Fruit fly (Drosophila melanogaster) whole organism, prepupa: ENCODE measurements around the gene CG14411.

Experiments
- Blimp-1 ChIP-seq: fragments of 200-800 bp; sonication (Bioruptor generic); optimal IDR thresholded peaks from 3 replicates; lab custom pipeline; 2017; ENCODE audit warnings: missing biosample characterization, missing genetic modification characterization, mild to moderate bottlenecking, moderate library complexity, missing genetic modification reagents
- CG11294 ChIP-seq: fragments of 200-800 bp; sonication (Bioruptor generic); IDR thresholded peaks from 2 replicates; pipeline ENCODE4 v1.3.6; 2022; ENCODE audit warnings: missing biosample characterization, missing genetic modification characterization
- CG11902 ChIP-seq: fragments of 200-800 bp; sonication (Bioruptor generic); optimal IDR thresholded peaks from 3 replicates; lab custom pipeline; 2016; ENCODE audit warnings: missing biosample characterization, missing genetic modification characterization
- CG15336 ChIP-seq: fragments of 200-800 bp; sonication (Bioruptor generic); IDR thresholded peaks from 2 replicates; pipeline ENCODE4 v1.3.6; 2022; ENCODE audit warnings: missing biosample characterization, missing genetic modification characterization
- CG1621 ChIP-seq: fragments of 200-800 bp; sonication (Bioruptor generic); optimal IDR thresholded peaks from 3 replicates; lab custom pipeline; 2018; ENCODE audit warnings: missing biosample characterization, mild to moderate bottlenecking, missing genetic modification characterization
- CG16779 ChIP-seq: fragments of 200-800 bp; sonication (Bioruptor generic); optimal IDR thresholded peaks from 3 replicates; lab custom pipeline; 2017; ENCODE audit warnings: missing biosample characterization, mild to moderate bottlenecking, missing genetic modification characterization
- CG31627 ChIP-seq: fragments of 200-800 bp; sonication (Bioruptor generic); optimal IDR thresholded peaks from 3 replicates; lab custom pipeline; 2016; ENCODE audit warnings: missing biosample characterization, missing genetic modification characterization
- CG32006 ChIP-seq: fragments of 200-800 bp; sonication (Bioruptor generic); optimal IDR thresholded peaks from 3 replicates; lab custom pipeline; 2017; ENCODE audit warnings: missing biosample characterization, mild to moderate bottlenecking, missing genetic modification characterization
- CG34406 ChIP-seq: fragments of 200-800 bp; sonication (Bioruptor generic); optimal IDR thresholded peaks from 3 replicates; lab custom pipeline; 2016; ENCODE audit warnings: missing biosample characterization, missing genetic modification characterization
- CG3919 ChIP-seq: fragments of 200-800 bp; sonication (Bioruptor generic); optimal IDR thresholded peaks from 3 replicates; lab custom pipeline; 2016; ENCODE audit warnings: missing biosample characterization, missing genetic modification characterization
- CG4318 ChIP-seq: fragments of 200-800 bp; sonication (Bioruptor generic); optimal IDR thresholded peaks from 3 replicates; lab custom pipeline; 2017; ENCODE audit warnings: missing biosample characterization, mild to moderate bottlenecking, missing genetic modification characterization
- CG6163 ChIP-seq: fragments of 200-800 bp; sonication (Bioruptor generic); IDR thresholded peaks from 3 replicates; pipeline ENCODE4 v1.3.6; 2022; ENCODE audit warnings: missing biosample characterization, missing genetic modification characterization
- CG6276 ChIP-seq: fragments of 200-800 bp; sonication (Bioruptor generic); optimal IDR thresholded peaks from 2 replicates; lab custom pipeline; 2017; ENCODE audit warnings: missing biosample characterization, mild to moderate bottlenecking, missing genetic modification characterization
- CG6792 ChIP-seq: fragments of 200-800 bp; sonication (Bioruptor generic); optimal IDR thresholded peaks from 3 replicates; lab custom pipeline; 2016; ENCODE audit warnings: missing biosample characterization, missing genetic modification characterization
- CG6808 ChIP-seq: fragments of 200-800 bp; sonication (Bioruptor generic); optimal IDR thresholded peaks from 3 replicates; lab custom pipeline; 2017; ENCODE audit warnings: missing biosample characterization, missing genetic modification characterization, mild to moderate bottlenecking, moderate library complexity, missing genetic modification reagents
- CG6854 ChIP-seq: fragments of 200-800 bp; sonication (Bioruptor generic); optimal IDR thresholded peaks from 2 replicates; lab custom pipeline; 2017; ENCODE audit warnings: missing biosample characterization, mild to moderate bottlenecking, missing genetic modification characterization
- CG7368 ChIP-seq: fragments of 200-800 bp; sonication (Bioruptor generic); optimal IDR thresholded peaks from 3 replicates; lab custom pipeline; 2016; ENCODE audit warnings: missing biosample characterization, missing genetic modification characterization
- CG8319 ChIP-seq: fragments of 200-800 bp; sonication (Bioruptor generic); optimal IDR thresholded peaks from 3 replicates; lab custom pipeline; 2016; ENCODE audit warnings: missing biosample characterization, missing genetic modification characterization
- CG8632 ChIP-seq: fragments of 200-800 bp; sonication (Bioruptor generic); optimal IDR thresholded peaks from 3 replicates; lab custom pipeline; 2016; ENCODE audit warnings: missing biosample characterization, missing genetic modification characterization
- Eip78C ChIP-seq: fragments of 200-800 bp; sonication (Bioruptor generic); peaks from one replicate; lab custom pipeline; 2016; ENCODE audit warnings: missing biosample characterization, missing genetic modification characterization
- Eip93F ChIP-seq: fragments of 200-800 bp; sonication (Bioruptor generic); optimal IDR thresholded peaks from 2 replicates; lab custom pipeline; 2016; ENCODE audit warnings: missing biosample characterization, mild to moderate bottlenecking, missing genetic modification characterization
- Ets21C ChIP-seq: fragments of 200-800 bp; sonication (Bioruptor generic); optimal IDR thresholded peaks from 3 replicates; lab custom pipeline; 2016; ENCODE audit warnings: missing biosample characterization, missing genetic modification characterization
- Ets96B ChIP-seq: fragments of 200-800 bp; optimal IDR thresholded peaks from 2 replicates; lab custom pipeline; 2019; ENCODE audit warnings: missing biosample characterization, mild to moderate bottlenecking, missing genetic modification characterization, moderate library complexity
- Gug ChIP-seq: fragments of 200-800 bp; sonication (Bioruptor generic); IDR thresholded peaks from 2 replicates; pipeline ENCODE4 v1.3.6; 2022; ENCODE audit warnings: missing biosample characterization, missing genetic modification characterization
- Hr38 ChIP-seq: sonication (Bioruptor generic); optimal IDR thresholded peaks from 2 replicates; lab custom pipeline; 2016; ENCODE audit warnings: missing biosample characterization, missing genetic modification characterization
- Hr39 ChIP-seq: fragments of 200-800 bp; sonication (Bioruptor generic); optimal IDR thresholded peaks from 2 replicates; lab custom pipeline; 2016; ENCODE audit warnings: missing biosample characterization, missing genetic modification characterization
- Hr4 ChIP-seq: fragments of 200-800 bp; sonication (Bioruptor generic); optimal IDR thresholded peaks from 3 replicates; lab custom pipeline; 2016; ENCODE audit warnings: missing biosample characterization, missing genetic modification characterization
- Lpt ChIP-seq: fragments of 200-800 bp; sonication (Bioruptor generic); optimal IDR thresholded peaks from 3 replicates; lab custom pipeline; 2016; ENCODE audit warnings: missing biosample characterization, missing genetic modification characterization
- Met ChIP-seq: fragments of 200-800 bp; sonication (Bioruptor generic); optimal IDR thresholded peaks from 3 replicates; lab custom pipeline; 2016; ENCODE audit warnings: missing biosample characterization, missing genetic modification characterization
- Smox ChIP-seq: fragments of 200-800 bp; sonication (Bioruptor generic); optimal IDR thresholded peaks from 3 replicates; lab custom pipeline; 2016; ENCODE audit warnings: missing biosample characterization, missing genetic modification characterization
- Sox102F ChIP-seq: fragments of 200-800 bp; sonication (Bioruptor generic); optimal IDR thresholded peaks from 2 replicates; lab custom pipeline; 2016; ENCODE audit warnings: missing biosample characterization, mild to moderate bottlenecking, missing genetic modification characterization
- Sox15 ChIP-seq: fragments of 200-800 bp; sonication (Bioruptor generic); optimal IDR thresholded peaks from 3 replicates; lab custom pipeline; 2016; ENCODE audit warnings: missing biosample characterization, missing genetic modification characterization
- achi ChIP-seq: fragments of 200-800 bp; sonication (Bioruptor generic); optimal IDR thresholded peaks from 3 replicates; lab custom pipeline; 2016; ENCODE audit warnings: missing biosample characterization, missing genetic modification characterization
- acj6 ChIP-seq: fragments of 200-800 bp; sonication (Bioruptor generic); optimal IDR thresholded peaks from 3 replicates; lab custom pipeline; 2016; ENCODE audit warnings: missing biosample characterization, missing genetic modification characterization
- cyc ChIP-seq: fragments of 200-800 bp; sonication (Bioruptor generic); optimal IDR thresholded peaks from 3 replicates; lab custom pipeline; 2016; ENCODE audit warnings: missing biosample characterization, missing genetic modification characterization
- dac ChIP-seq: fragments of 200-800 bp; sonication (Bioruptor generic); optimal IDR thresholded peaks from 2 replicates; lab custom pipeline; 2017; ENCODE audit warnings: missing biosample characterization, mild to moderate bottlenecking, missing genetic modification characterization
- dsx ChIP-seq: fragments of 200-800 bp; optimal IDR thresholded peaks from 3 replicates; lab custom pipeline; 2019; ENCODE audit warnings: missing biosample characterization, mild to moderate bottlenecking, missing genetic modification characterization, moderate library complexity; ENCODE audit not compliant: poor library complexity, severe bottlenecking
- eg ChIP-seq: fragments of 200-800 bp; sonication (Bioruptor generic); IDR thresholded peaks from 3 replicates; pipeline ENCODE4 v1.3.6; 2022; ENCODE audit warnings: missing biosample characterization, missing genetic modification characterization
- esn ChIP-seq: fragments of 200-800 bp; sonication (Bioruptor generic); optimal IDR thresholded peaks from 2 replicates; lab custom pipeline; 2016; ENCODE audit warnings: missing biosample characterization, mild to moderate bottlenecking, missing genetic modification characterization, moderate library complexity
- fd59A ChIP-seq: fragments of 200-800 bp; sonication (Bioruptor generic); optimal IDR thresholded peaks from 2 replicates; lab custom pipeline; 2017; ENCODE audit warnings: missing biosample characterization, mild to moderate bottlenecking, missing genetic modification characterization, missing genetic modification reagents
- fkh ChIP-seq: fragments of 200-800 bp; sonication (Bioruptor generic); optimal IDR thresholded peaks from 3 replicates; lab custom pipeline; 2017; ENCODE audit warnings: missing biosample characterization, mild to moderate bottlenecking, missing genetic modification characterization, moderate library complexity
- net ChIP-seq: fragments of 200-800 bp; sonication (Bioruptor generic); optimal IDR thresholded peaks from 3 replicates; lab custom pipeline; 2016; ENCODE audit warnings: missing biosample characterization, missing genetic modification characterization
- pdm3 ChIP-seq: fragments of 200-800 bp; sonication (Bioruptor generic); optimal IDR thresholded peaks from 3 replicates; lab custom pipeline; 2016; ENCODE audit warnings: missing biosample characterization, missing genetic modification characterization
- salr ChIP-seq, 2 experiments: fragments of 200-800 bp; sonication (Bioruptor generic); optimal IDR thresholded peaks; 3 replicates each; lab custom pipeline; 2016 to 2018; ENCODE audit warnings: missing biosample characterization in 2 of 2, missing genetic modification characterization in 2 of 2, mild to moderate bottlenecking in 1 of 2
- spab ChIP-seq: fragments of 200-800 bp; sonication (Bioruptor generic); optimal IDR thresholded peaks from 2 replicates; lab custom pipeline; 2017; ENCODE audit warnings: missing biosample characterization, mild to moderate bottlenecking, missing genetic modification characterization, missing genetic modification reagents
- ss ChIP-seq, 2 experiments: fragments of 200-800 bp; sonication (Bioruptor generic); optimal IDR thresholded peaks; 2 replicates in 1 of 2; 3 replicates in 1 of 2; lab custom pipeline; 2017 to 2018; ENCODE audit warnings: mild to moderate bottlenecking in 2 of 2, missing biosample characterization in 2 of 2, missing genetic modification characterization in 2 of 2, moderate library complexity in 1 of 2
- svp ChIP-seq: fragments of 200-800 bp; sonication (Bioruptor generic); peaks from one replicate; lab custom pipeline; 2016; ENCODE audit warnings: missing biosample characterization, missing genetic modification characterization
- topi ChIP-seq: fragments of 200-800 bp; sonication (Bioruptor generic); optimal IDR thresholded peaks from 3 replicates; lab custom pipeline; 2016; ENCODE audit warnings: missing biosample characterization, missing genetic modification characterization
- vri ChIP-seq: fragments of 200-800 bp; sonication (Bioruptor generic); optimal IDR thresholded peaks from 3 replicates; lab custom pipeline; 2016; ENCODE audit warnings: missing biosample characterization, mild to moderate bottlenecking, missing genetic modification characterization

Gene CG14411

dm6 chrX:14825470-14825787 lies 7.0 kb upstream of the CG14411 start:
- no peak for TF ChIP-seq CG8319 (GFP tag; lab: Kevin White, UChicago)
- TF ChIP-seq fd59A (GFP tag; lab: Kevin White, UChicago), result no peak
- TF ChIP-seq Met (GFP tag; lab: Kevin White, UChicago), result no peak
- no peak for TF ChIP-seq salr (GFP tag; optimal IDR thresholded peaks at IDR 0.05; lab: Kevin White, UChicago)
- TF ChIP-seq CG4318 (GFP tag; lab: Kevin White, UChicago), result no peak
- TF ChIP-seq Eip78C (GFP tag; lab: Kevin White, UChicago), result peak; percentile 44
- no peak for TF ChIP-seq Ets21C (GFP tag; lab: Kevin White, UChicago)
- no peak for TF ChIP-seq fkh (GFP tag; lab: Kevin White, UChicago)
- TF ChIP-seq vri (GFP tag; lab: Kevin White, UChicago), result no peak

dm6 chrX:14825922-14826617 lies 6.4 kb upstream of the CG14411 start, which contains the start of gene rut:
Gene rut, minus strand, starts transcription at chrX:14826073.
- no peak for TF ChIP-seq CG6276 (GFP tag; lab: Kevin White, UChicago)
- TF ChIP-seq CG3919 (GFP tag; lab: Kevin White, UChicago), result peak; percentile 36
- TF ChIP-seq ss (GFP tag; optimal IDR thresholded peaks at IDR 0.05; lab: Kevin White, UChicago), result peak in 1 of 2 experiments; percentile 7
- no peak for TF ChIP-seq acj6 (GFP tag; lab: Kevin White, UChicago)
- no peak for TF ChIP-seq achi (GFP tag; lab: Kevin White, UChicago)
- no peak for TF ChIP-seq salr (GFP tag; optimal IDR thresholded peaks at IDR 0.05; lab: Kevin White, UChicago)
- peak; percentile 18 for TF ChIP-seq CG31627 (GFP tag; lab: Kevin White, UChicago)
- no peak for TF ChIP-seq Ets21C (GFP tag; lab: Kevin White, UChicago)
- TF ChIP-seq CG6854, result peak; percentile 5
- no peak for TF ChIP-seq CG16779 (tag; lab: Kevin White, UChicago)
- no peak for TF ChIP-seq topi (GFP tag; lab: Kevin White, UChicago)
- TF ChIP-seq net (GFP tag; lab: Kevin White, UChicago), result peak; percentile 10
- peak; percentile 69 for TF ChIP-seq CG6163 (GFP tag; lab: Robert Waterston, UW)
- TF ChIP-seq CG1621 (tag; lab: Kevin White, UChicago), result no peak
- TF ChIP-seq CG6808 (GFP tag; lab: Kevin White, UChicago), result no peak
- TF ChIP-seq Ets96B, result no peak
- peak; percentile 47 for TF ChIP-seq Eip78C (GFP tag; lab: Kevin White, UChicago)
- no peak for TF ChIP-seq Hr38 (GFP tag; lab: Kevin White, UChicago)
- TF ChIP-seq fkh (GFP tag; lab: Kevin White, UChicago), result peak; percentile 35
- no peak for TF ChIP-seq esn (GFP tag; lab: Kevin White, UChicago)
- TF ChIP-seq dsx (GFP tag; lab: Kevin White, UChicago), result no peak
- no peak for TF ChIP-seq CG8632 (GFP tag; lab: Kevin White, UChicago)
- no peak for TF ChIP-seq Sox15
- no peak for TF ChIP-seq CG11294
- TF ChIP-seq CG6792 (GFP tag; lab: Kevin White, UChicago), result no peak
- no peak for TF ChIP-seq Hr4 (GFP tag; lab: Kevin White, UChicago)
- TF ChIP-seq spab (GFP tag; lab: Kevin White, UChicago), result no peak
- peak; percentile 2 for TF ChIP-seq vri (GFP tag; lab: Kevin White, UChicago)
- TF ChIP-seq cyc (GFP tag; lab: Kevin White, UChicago), result no peak
- TF ChIP-seq CG34406 (GFP tag; lab: Kevin White, UChicago), result no peak
- no peak for TF ChIP-seq CG32006 (GFP tag; lab: Kevin White, UChicago)
- peak; percentile 0 for TF ChIP-seq CG7368 (GFP tag; lab: Kevin White, UChicago)
- no peak for TF ChIP-seq Lpt
- TF ChIP-seq Sox102F (GFP tag; lab: Kevin White, UChicago), result no peak
- TF ChIP-seq Blimp-1 (GFP tag; lab: Kevin White, UChicago), result no peak
- no peak for TF ChIP-seq Gug (GFP tag; lab: Robert Waterston, UW)
- peak; percentile 67 for TF ChIP-seq svp
- no peak for TF ChIP-seq CG15336 (GFP tag; lab: Robert Waterston, UW)
- TF ChIP-seq pdm3, result no peak
- no peak for TF ChIP-seq CG4318 (GFP tag; lab: Kevin White, UChicago)
- TF ChIP-seq Eip93F, result no peak
- no peak for TF ChIP-seq Smox (GFP tag; lab: Kevin White, UChicago)
- TF ChIP-seq eg, result peak; percentile 16; the same call in 1 of the 3 replicates
- no peak for TF ChIP-seq CG11902
- TF ChIP-seq Hr39 (GFP tag; lab: Kevin White, UChicago), result no peak
- TF ChIP-seq dac (GFP tag; lab: Kevin White, UChicago), result no peak
